Worm (Caenorhabditis elegans): ENCODE data around the gene cht-3.

DNA sequence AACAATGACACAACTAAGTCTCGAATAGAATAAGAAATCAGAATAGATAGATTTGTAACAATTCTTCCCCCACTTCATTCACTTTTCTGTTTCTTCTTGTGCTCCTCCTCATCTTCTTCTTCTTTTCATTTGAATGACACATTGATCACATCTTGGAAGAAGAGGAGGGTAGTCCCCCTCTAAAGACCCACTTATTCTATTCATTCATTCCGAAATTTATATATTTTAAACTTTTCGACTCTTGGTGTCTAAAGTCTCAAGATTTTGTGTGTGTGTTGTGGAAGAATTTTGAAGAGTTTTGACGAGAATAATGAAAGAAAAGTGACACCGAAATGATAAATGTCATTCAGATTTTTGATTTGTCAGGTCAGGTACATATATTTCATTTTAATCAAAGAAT, 12.4 kb upstream of the cht-3 start:
- TF ChIP-seq mdl-1 (tag; optimal IDR thresholded peaks at IDR 0.05) (no peak), lin-13 (GFP tag; optimal IDR thresholded peaks at IDR 0.05) (no peak), elt-3 (tag; optimal IDR thresholded peaks at IDR 0.05) (no peak), ama-1 (optimal IDR thresholded peaks at IDR 0.05) (no peak), F13H6.1 (tag; optimal IDR thresholded peaks at IDR 0.05) (no peak), nhr-77 (tag; optimal IDR thresholded peaks at IDR 0.05) (no peak), unc-62 (GFP tag; optimal IDR thresholded peaks at IDR 0.05) (no peak), nhr-12 (tag; optimal IDR thresholded peaks at IDR 0.05) (no peak), R02D3.7 (tag; optimal IDR thresholded peaks at IDR 0.05) (no peak), zag-1 (tag; optimal IDR thresholded peaks at IDR 0.05) (no peak), unc-55 (GFP tag; optimal IDR thresholded peaks at IDR 0.05) (no peak), nhr-23 (tag; optimal IDR thresholded peaks at IDR 0.05) (no peak), elt-1 (tag; optimal IDR thresholded peaks at IDR 0.05) (no peak), fos-1 (tag; optimal IDR thresholded peaks at IDR 0.05) (no peak)
